Worm (Caenorhabditis elegans): ENCODE data around the gene spl-2.

The spl-2 gene

DNA sequence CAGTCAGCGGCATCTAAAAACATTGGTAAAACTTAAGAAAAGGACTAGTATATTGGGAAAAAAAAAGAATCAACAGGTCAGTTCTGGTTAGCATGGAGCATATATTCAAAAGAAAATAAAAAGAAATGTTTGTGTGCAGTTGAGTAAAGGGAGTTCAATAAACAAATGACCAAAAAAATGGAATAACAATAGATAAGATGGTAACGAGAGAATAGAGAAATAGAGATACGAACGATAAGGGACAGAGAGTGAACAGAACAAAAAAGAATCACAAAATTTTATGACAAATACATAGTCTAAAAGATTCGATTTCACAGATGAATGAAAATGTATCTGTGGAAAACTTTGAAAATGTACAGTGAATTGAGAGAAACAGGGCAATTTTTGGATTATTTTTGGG is 26.3 kb upstream of the spl-2 start, which contains the start of gene gad-3:
Gene gad-3 (minus strand): TSS at position 17 of the 400 bp plus-strand sequence.
- peak; percentile 41 for TF ChIP-seq nhr-85 (tag)
- TF ChIP-seq irx-1 (tag; optimal IDR thresholded peaks at IDR 0.05), result no peak
- TF ChIP-seq egl-27 (tag; optimal IDR thresholded peaks at IDR 0.05), result no peak
- peak; percentile 41 for TF ChIP-seq lin-14 (GFP tag; optimal IDR thresholded peaks at IDR 0.05)
- no peak for TF ChIP-seq nhr-28 (tag; optimal IDR thresholded peaks at IDR 0.05)
- no peak for TF ChIP-seq jun-1 (tag; optimal IDR thresholded peaks at IDR 0.05)
- no peak for TF ChIP-seq lin-35 (GFP tag; optimal IDR thresholded peaks at IDR 0.05)
- no peak for TF ChIP-seq hlh-17 (GFP tag; optimal IDR thresholded peaks at IDR 0.05; ENCODE audit: borderline replicate concordance)
- peak; percentile 52 for TF ChIP-seq elt-2 (tag; optimal IDR thresholded peaks at IDR 0.05)
- peak; percentile 7 for TF ChIP-seq blmp-1 (tag; optimal IDR thresholded peaks at IDR 0.05)

DNA sequence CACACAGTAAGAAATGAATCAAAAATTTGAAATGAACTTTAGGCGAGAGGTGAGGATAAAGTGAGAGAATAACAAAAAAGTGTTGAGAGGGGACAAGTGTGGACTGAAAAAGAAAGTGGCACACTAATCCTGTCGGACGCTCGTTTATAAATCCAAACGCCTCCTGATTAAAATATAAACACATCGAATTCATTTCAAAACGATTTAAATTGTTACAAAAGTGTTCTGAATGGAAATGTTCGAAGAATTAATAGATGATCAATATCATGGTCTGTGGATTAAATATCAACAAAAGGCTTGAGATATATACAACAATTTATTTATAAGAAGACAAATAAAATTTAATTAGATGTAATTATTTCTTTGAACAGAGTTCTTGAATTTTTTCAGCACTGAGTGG is 21.4 kb upstream of the spl-2 start, which contains the start of gene B0222.11:
Gene B0222.11 (minus strand): TSS at position 101 of the 400 bp plus-strand sequence.
- no peak for TF ChIP-seq tlp-1 (tag; optimal IDR thresholded peaks at IDR 0.05)
- TF ChIP-seq nhr-28 (tag; optimal IDR thresholded peaks at IDR 0.05), result no peak
- TF ChIP-seq ama-1 (optimal IDR thresholded peaks at IDR 0.05), result no peak
- TF ChIP-seq nhr-85 (tag), result no peak
- no peak for TF ChIP-seq nhr-84 (tag; optimal IDR thresholded peaks at IDR 0.05)
- TF ChIP-seq mab-9 (GFP tag; IDR thresholded peaks at IDR 0.05), result no peak
- no peak for TF ChIP-seq grh-1 (GFP tag; IDR thresholded peaks at IDR 0.05)
- no peak for TF ChIP-seq C04F5.9 (tag; optimal IDR thresholded peaks at IDR 0.05)
- TF ChIP-seq lin-39 (tag; optimal IDR thresholded peaks at IDR 0.05), result no peak
- no peak for TF ChIP-seq pax-3 (tag; optimal IDR thresholded peaks at IDR 0.05)
- TF ChIP-seq dsc-1 (tag; optimal IDR thresholded peaks at IDR 0.05), result no peak
- no peak for TF ChIP-seq vab-15 (tag; optimal IDR thresholded peaks at IDR 0.05)
- TF ChIP-seq elt-2 (tag; optimal IDR thresholded peaks at IDR 0.05), result no peak
- TF ChIP-seq lin-14 (GFP tag; optimal IDR thresholded peaks at IDR 0.05), result no peak
- TF ChIP-seq unc-130 (tag; optimal IDR thresholded peaks at IDR 0.05), result no peak
- no peak for TF ChIP-seq egl-13 (tag; optimal IDR thresholded peaks at IDR 0.05)
- no peak for TF ChIP-seq aly-2 (tag; optimal IDR thresholded peaks at IDR 0.05)
- TF ChIP-seq swsn-7 (tag; optimal IDR thresholded peaks at IDR 0.05), result no peak
- TF ChIP-seq lin-15B (tag; optimal IDR thresholded peaks at IDR 0.05), result no peak
- no peak for TF ChIP-seq skn-1 (tag; optimal IDR thresholded peaks at IDR 0.05)

DNA sequence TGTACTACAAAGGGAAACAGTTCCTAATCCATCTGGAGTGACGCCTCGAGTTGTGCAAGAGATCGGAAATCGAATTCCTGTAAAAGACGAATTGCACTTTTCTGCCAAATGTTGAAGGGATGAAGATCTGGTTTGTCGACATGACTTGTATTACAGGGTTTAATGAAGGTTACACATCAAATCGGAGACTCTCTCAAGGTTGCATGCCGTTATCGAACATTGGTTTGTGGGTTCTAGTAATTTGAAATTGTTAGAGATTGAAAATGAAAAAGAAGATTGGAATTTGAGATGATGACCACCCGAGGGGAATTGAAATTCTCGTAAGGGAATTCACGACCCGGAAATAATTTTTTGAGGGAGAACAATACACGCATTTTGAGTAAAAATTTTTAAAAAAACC is 19.6 kb upstream of the spl-2 start:
- TF ChIP-seq C04F5.9 (tag; optimal IDR thresholded peaks at IDR 0.05), result no peak
- TF ChIP-seq elt-2 (tag; optimal IDR thresholded peaks at IDR 0.05), result no peak
- no peak for TF ChIP-seq dsc-1 (tag; optimal IDR thresholded peaks at IDR 0.05)
- TF ChIP-seq ztf-11 (tag; optimal IDR thresholded peaks at IDR 0.05), result no peak
- TF ChIP-seq elt-3 (tag; optimal IDR thresholded peaks at IDR 0.05), result peak in 1 of 6 experiments; percentile 35
- no peak for TF ChIP-seq egl-27 (tag; optimal IDR thresholded peaks at IDR 0.05)
- TF ChIP-seq ceh-8 (GFP tag; optimal IDR thresholded peaks at IDR 0.05), result no peak
- TF ChIP-seq nhr-20 (tag; optimal IDR thresholded peaks at IDR 0.05), result peak; percentile 57
- TF ChIP-seq sup-37 (GFP tag; optimal IDR thresholded peaks at IDR 0.05), result no peak
- TF ChIP-seq lin-15B (tag; optimal IDR thresholded peaks at IDR 0.05), result no peak
- TF ChIP-seq ceh-82 (tag; optimal IDR thresholded peaks at IDR 0.05), result peak in 1 of 3 experiments; percentile 12
- TF ChIP-seq lin-14 (GFP tag; optimal IDR thresholded peaks at IDR 0.05), result peak; percentile 84
- peak; percentile 22 for TF ChIP-seq blmp-1 (tag; optimal IDR thresholded peaks at IDR 0.05)
- TF ChIP-seq nhr-76 (tag; optimal IDR thresholded peaks at IDR 0.05), result no peak
- no peak for TF ChIP-seq dpl-1 (GFP tag; optimal IDR thresholded peaks at IDR 0.05)
- TF ChIP-seq nhr-71 (tag; optimal IDR thresholded peaks at IDR 0.05), result peak; percentile 46
- TF ChIP-seq nhr-12 (tag; optimal IDR thresholded peaks at IDR 0.05), result no peak
- TF ChIP-seq C16A3.4 (tag; optimal IDR thresholded peaks at IDR 0.05), result peak; percentile 12
- TF ChIP-seq rnt-1 (tag; optimal IDR thresholded peaks at IDR 0.05), result peak; percentile 37
- peak; percentile 32 for TF ChIP-seq mep-1 (tag; optimal IDR thresholded peaks at IDR 0.05)
- peak in 1 of 2 experiments; percentile 19 for TF ChIP-seq lsy-2 (tag; optimal IDR thresholded peaks at IDR 0.05)
- peak; percentile 43 for TF ChIP-seq snu-23 (GFP tag; optimal IDR thresholded peaks at IDR 0.05)
- TF ChIP-seq nhr-85 (tag), result peak; percentile 89
- peak; percentile 34 for TF ChIP-seq grh-1 (GFP tag; IDR thresholded peaks at IDR 0.05)
- TF ChIP-seq mab-9 (GFP tag; IDR thresholded peaks at IDR 0.05), result no peak
- peak; percentile 13 for TF ChIP-seq nhr-47 (tag; optimal IDR thresholded peaks at IDR 0.05)
- no peak for TF ChIP-seq fkh-10 (GFP tag; optimal IDR thresholded peaks at IDR 0.05)
- peak; percentile 33 for TF ChIP-seq nhr-90 (tag; optimal IDR thresholded peaks at IDR 0.05; ENCODE audit: poor library complexity)
- peak; percentile 35 for TF ChIP-seq irx-1 (tag; optimal IDR thresholded peaks at IDR 0.05)

Measured in whole organism, L1 larva.